Fruit fly (Drosophila melanogaster) whole organism, embryonic: ENCODE data around the gene CG18749.

Experiments used
- Abd-B ChIP-seq: fragments of 200-800 bp; sonication (Bioruptor generic); optimal IDR thresholded peaks from 2 replicates; lab custom pipeline; 2018; ENCODE audit warnings: missing biosample characterization, mild to moderate bottlenecking, missing genetic modification characterization, moderate library complexity
- Antp ChIP-seq: fragments of 200-800 bp; sonication (Bioruptor generic); optimal IDR thresholded peaks from 3 replicates; lab custom pipeline; 2016; ENCODE audit warnings: missing biosample characterization, missing genetic modification characterization
- CG11504 ChIP-seq: fragments of 200-800 bp; sonication (Bioruptor generic); optimal IDR thresholded peaks from 3 replicates; lab custom pipeline; 2019; ENCODE audit warnings: missing biosample characterization, mild to moderate bottlenecking, missing genetic modification characterization, moderate library complexity
- CG15479 ChIP-seq: fragments of 200-800 bp; sonication (Bioruptor generic); optimal IDR thresholded peaks from 3 replicates; lab custom pipeline; 2019; ENCODE audit warnings: missing biosample characterization, mild to moderate bottlenecking, missing genetic modification characterization, moderate library complexity
- CG1603 ChIP-seq: fragments of 200-800 bp; sonication (Bioruptor generic); optimal IDR thresholded peaks from 2 replicates; lab custom pipeline; 2019; ENCODE audit warnings: missing biosample characterization, mild to moderate bottlenecking, missing genetic modification characterization, moderate library complexity
- CG17328 ChIP-seq: fragments of 200-800 bp; sonication (Bioruptor generic); IDR thresholded peaks from 2 replicates; pipeline ENCODE4 v1.3.6; 2022; ENCODE audit warnings: missing biosample characterization, missing genetic modification characterization
- CG17359 ChIP-seq: fragments of 200-800 bp; sonication (Bioruptor generic); optimal IDR thresholded peaks from 3 replicates; lab custom pipeline; 2018; ENCODE audit warnings: missing biosample characterization, mild to moderate bottlenecking, missing genetic modification characterization, moderate library complexity
- CG2202 ChIP-seq: fragments of 200-800 bp; sonication (Bioruptor generic); optimal IDR thresholded peaks from 2 replicates; lab custom pipeline; 2018; ENCODE audit warnings: missing biosample characterization, mild to moderate bottlenecking, missing genetic modification characterization
- CG30020 ChIP-seq: fragments of 200-800 bp; optimal IDR thresholded peaks from 2 replicates; lab custom pipeline; 2019; ENCODE audit warnings: missing biosample characterization, mild to moderate bottlenecking, missing genetic modification characterization, moderate library complexity
- CG34422 ChIP-seq: fragments of 200-800 bp; sonication (Bioruptor generic); IDR thresholded peaks from 3 replicates; pipeline ENCODE4 v1.3.6; 2022; ENCODE audit warnings: missing biosample characterization, missing genetic modification characterization
- CG42726 ChIP-seq: fragments of 200-800 bp; sonication (Bioruptor generic); IDR thresholded peaks from 2 replicates; pipeline ENCODE4 v1.3.6; 2022; ENCODE audit warnings: missing biosample characterization, missing genetic modification characterization; ENCODE audit not compliant: partially characterized antibody
- CG4404 ChIP-seq: fragments of 200-800 bp; sonication (Bioruptor generic); IDR thresholded peaks from 2 replicates; pipeline ENCODE4 v1.3.6; 2022; ENCODE audit warnings: missing biosample characterization, missing genetic modification characterization
- CG4617 ChIP-seq: fragments of 200-800 bp; sonication (Bioruptor generic); optimal IDR thresholded peaks from 3 replicates; lab custom pipeline; 2016; ENCODE audit warnings: missing biosample characterization, missing genetic modification characterization, borderline replicate concordance
- CG4730 ChIP-seq: fragments of 200-800 bp; sonication (Bioruptor generic); IDR thresholded peaks from 2 replicates; pipeline ENCODE4 v1.3.6; 2022; ENCODE audit warnings: missing biosample characterization, missing genetic modification characterization
- CG6791 ChIP-seq: fragments of 200-800 bp; sonication (Bioruptor generic); IDR thresholded peaks from 3 replicates; pipeline ENCODE4 v1.3.6; 2022; ENCODE audit warnings: missing biosample characterization, missing genetic modification characterization; ENCODE audit not compliant: partially characterized antibody
- CG7963 ChIP-seq: fragments of 200-800 bp; sonication (Bioruptor generic); IDR thresholded peaks from 3 replicates; pipeline ENCODE4 v1.3.6; 2022; ENCODE audit warnings: missing biosample characterization, missing genetic modification characterization; ENCODE audit not compliant: partially characterized antibody
- Chrac-16 ChIP-seq: fragments of 200-800 bp; sonication (Bioruptor generic); optimal IDR thresholded peaks from 3 replicates; lab custom pipeline; 2016; ENCODE audit warnings: missing biosample characterization, missing genetic modification characterization
- Dll ChIP-seq: fragments of 200-800 bp; sonication (Bioruptor generic); IDR thresholded peaks from 4 replicates; pipeline ENCODE4 v1.3.6; 2022; ENCODE audit warnings: missing biosample characterization, missing genetic modification characterization; ENCODE audit not compliant: partially characterized antibody
- Eip74EF ChIP-seq, 2 experiments: fragments of 200-800 bp in 1 of 2; fragments of >200 bp in 1 of 2; sonication (Bioruptor generic) in 1 of 2; optimal IDR thresholded peaks; 2 replicates each; lab custom pipeline; 2017 to 2019; ENCODE audit warnings: missing biosample characterization in 2 of 2, missing genetic modification characterization in 2 of 2, mild to moderate bottlenecking in 1 of 2, moderate library complexity in 1 of 2
- HmgZ ChIP-seq: fragments of 200-800 bp; sonication (Bioruptor generic); optimal IDR thresholded peaks from 2 replicates; lab custom pipeline; 2018; ENCODE audit warnings: missing biosample characterization, mild to moderate bottlenecking, missing genetic modification characterization
- Hmr ChIP-seq: fragments of 200-800 bp; sonication (Bioruptor generic); optimal IDR thresholded peaks from 3 replicates; lab custom pipeline; 2017; ENCODE audit warnings: mild to moderate bottlenecking, missing biosample characterization, missing genetic modification reagents, missing genetic modification characterization
- Hr78 ChIP-seq, 2 experiments: fragments of 200-800 bp in 1 of 2; fragments of >200 bp in 1 of 2; sonication (Bioruptor generic) in 1 of 2; optimal IDR thresholded peaks; 2 replicates each; lab custom pipeline; 2017 to 2019; ENCODE audit warnings: missing biosample characterization in 2 of 2, missing genetic modification characterization in 2 of 2, mild to moderate bottlenecking in 1 of 2, moderate library complexity in 1 of 2
- Lpt ChIP-seq: fragments of >200 bp; optimal IDR thresholded peaks from 2 replicates; lab custom pipeline; 2018; ENCODE audit warnings: missing biosample characterization, missing genetic modification characterization
- Sry-β ChIP-seq: fragments of 200-800 bp; sonication (Bioruptor generic); optimal IDR thresholded peaks from 2 replicates; lab custom pipeline; 2018; ENCODE audit warnings: missing biosample characterization, mild to moderate bottlenecking, missing genetic modification characterization, moderate library complexity
- Sry-δ ChIP-seq: fragments of 200-800 bp; sonication (Bioruptor generic); optimal IDR thresholded peaks from 2 replicates; lab custom pipeline; 2016; ENCODE audit warnings: missing biosample characterization, missing genetic modification characterization
- Usf ChIP-seq: fragments of 200-800 bp; sonication (Bioruptor generic); optimal IDR thresholded peaks from 2 replicates; lab custom pipeline; 2017; ENCODE audit warnings: missing genotype, missing biosample characterization, missing genetic modification characterization
- YL-1 ChIP-seq: fragments of 200-800 bp; sonication (Bioruptor generic); optimal IDR thresholded peaks from 3 replicates; lab custom pipeline; 2017; ENCODE audit warnings: missing biosample characterization, mild to moderate bottlenecking, missing genetic modification characterization
- amos ChIP-seq: fragments of 200-800 bp; sonication (Bioruptor generic); IDR thresholded peaks from 2 replicates; pipeline ENCODE4 v1.3.6; 2022; ENCODE audit warnings: missing biosample characterization, missing genetic modification characterization; ENCODE audit not compliant: partially characterized antibody
- ato ChIP-seq: fragments of 200-800 bp; sonication (Bioruptor generic); IDR thresholded peaks from 2 replicates; pipeline ENCODE4 v1.3.6; 2022; ENCODE audit warnings: missing biosample characterization, missing genetic modification characterization; ENCODE audit not compliant: partially characterized antibody
- cg ChIP-seq: fragments of 200-800 bp; sonication (Bioruptor generic); optimal IDR thresholded peaks from 3 replicates; lab custom pipeline; 2019; ENCODE audit warnings: missing biosample characterization, mild to moderate bottlenecking, missing genetic modification characterization, moderate library complexity
- fd3F ChIP-seq: fragments of 200-800 bp; sonication (Bioruptor generic); optimal IDR thresholded peaks from 2 replicates; lab custom pipeline; 2018; ENCODE audit warnings: missing biosample characterization, mild to moderate bottlenecking, missing genetic modification characterization, moderate library complexity
- gsb ChIP-seq: fragments of 200-800 bp; sonication (Bioruptor generic); IDR thresholded peaks from 2 replicates; pipeline ENCODE4 v1.3.6; 2022; ENCODE audit warnings: missing biosample characterization, missing genetic modification characterization
- gsb-n ChIP-seq: fragments of 200-800 bp; sonication (Bioruptor generic); optimal IDR thresholded peaks from 3 replicates; lab custom pipeline; 2018; ENCODE audit warnings: missing biosample characterization, mild to moderate bottlenecking, missing genetic modification characterization
- jing ChIP-seq: fragments of 200-800 bp; sonication (Bioruptor generic); optimal IDR thresholded peaks from 2 replicates; lab custom pipeline; 2018; ENCODE audit warnings: missing biosample characterization, mild to moderate bottlenecking, missing genetic modification characterization
- lov ChIP-seq, 2 experiments: fragments of 200-800 bp in 1 of 2; fragments of >200 bp in 1 of 2; sonication (Bioruptor generic) in 1 of 2; IDR thresholded peaks in 1 of 2; optimal IDR thresholded peaks in 1 of 2; 2 replicates in 1 of 2; 3 replicates in 1 of 2; pipeline versions ENCODE4 v1.3.6 to Lab custom; 2017 to 2022; ENCODE audit warnings: missing biosample characterization in 1 of 2, missing genetic modification characterization in 1 of 2
- otp ChIP-seq: fragments of 200-800 bp; sonication (Bioruptor generic); IDR thresholded peaks from 3 replicates; pipeline ENCODE4, ENCODE4 v1.3.6; 2022; ENCODE audit warnings: missing biosample characterization, missing genetic modification characterization
- phol ChIP-seq: fragments of 200-800 bp; sonication (Bioruptor generic); optimal IDR thresholded peaks from 3 replicates; lab custom pipeline; 2018; ENCODE audit warnings: missing biosample characterization, mild to moderate bottlenecking, missing genetic modification characterization, moderate library complexity
- pita ChIP-seq: fragments of 200-800 bp; sonication (Bioruptor generic); optimal IDR thresholded peaks from 2 replicates; lab custom pipeline; 2017; ENCODE audit warnings: missing biosample characterization, mild to moderate bottlenecking, missing genetic modification characterization
- pros ChIP-seq: fragments of 200-800 bp; sonication (Bioruptor generic); optimal IDR thresholded peaks from 3 replicates; lab custom pipeline; 2019; ENCODE audit warnings: missing biosample characterization, mild to moderate bottlenecking, missing genetic modification characterization, moderate library complexity
- pzg ChIP-seq: fragments of 200-800 bp; sonication (Bioruptor generic); optimal IDR thresholded peaks from 3 replicates; lab custom pipeline; 2018; ENCODE audit warnings: missing biosample characterization, mild to moderate bottlenecking, missing genetic modification characterization, moderate library complexity
- row ChIP-seq: fragments of 200-800 bp; sonication (Bioruptor generic); IDR thresholded peaks from 3 replicates; pipeline ENCODE4 v1.3.6; 2022; ENCODE audit warnings: missing biosample characterization, missing genetic modification characterization
- sima ChIP-seq: fragments of 200-800 bp; sonication (Bioruptor generic); optimal IDR thresholded peaks from 2 replicates; lab custom pipeline; 2016; ENCODE audit warnings: missing biosample characterization, missing genetic modification characterization
- sna ChIP-seq: fragments of 200-800 bp; sonication (Bioruptor generic); IDR thresholded peaks from 2 replicates; pipeline ENCODE4 v1.3.6; 2022; ENCODE audit warnings: missing biosample characterization, missing genetic modification characterization; ENCODE audit not compliant: partially characterized antibody
- wdn ChIP-seq: fragments of 200-800 bp; sonication (Bioruptor generic); IDR thresholded peaks from 2 replicates; pipeline ENCODE4 v1.3.6; 2022; ENCODE audit warnings: missing biosample characterization, missing genetic modification characterization
- zfh2 ChIP-seq: fragments of 200-800 bp; sonication (Bioruptor generic); optimal IDR thresholded peaks from 2 replicates; lab custom pipeline; 2016; ENCODE audit warnings: missing biosample characterization, missing genetic modification characterization

Gene CG18749

DNA sequence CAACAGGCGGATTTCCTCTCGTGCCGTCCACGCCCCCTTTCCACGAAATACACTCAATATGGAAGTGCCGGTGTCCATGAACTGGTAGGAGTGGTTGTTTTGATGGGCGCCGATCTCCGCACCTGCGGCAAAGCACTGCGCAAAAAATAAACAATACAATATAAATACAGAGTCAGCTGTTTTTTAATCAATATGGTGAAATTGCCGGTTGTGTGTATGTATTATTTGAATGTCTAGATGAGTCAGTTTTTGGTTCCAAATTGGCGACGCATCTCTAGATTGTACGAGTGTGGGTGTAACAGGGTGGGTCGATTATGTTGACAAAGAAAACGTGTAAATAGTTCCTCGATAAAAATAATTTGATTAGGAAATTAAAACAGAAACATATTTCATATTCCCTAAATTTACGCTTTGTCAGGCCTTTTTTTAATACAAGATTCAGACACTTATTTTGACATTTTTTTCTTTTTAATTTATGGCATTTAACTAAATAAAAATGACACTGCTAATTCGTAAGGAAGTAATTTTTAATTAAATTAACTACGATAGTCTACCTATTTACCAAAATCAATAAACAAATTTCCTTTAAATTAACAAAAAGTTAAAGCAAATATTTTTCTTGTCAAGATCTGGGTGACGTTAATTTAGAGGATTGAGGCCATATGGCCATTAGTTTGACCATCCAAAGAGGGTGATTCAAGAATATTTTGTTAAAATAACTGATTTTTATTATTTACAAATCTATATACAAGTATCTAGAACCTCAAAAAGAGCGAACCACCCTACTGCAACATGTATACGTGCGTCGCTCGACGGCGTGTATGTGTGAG is 4.2 kb upstream of the CG18749 start (continued):
- peak; percentile 76 for TF ChIP-seq gsb-n
- TF ChIP-seq Abd-B (GFP tag; lab: Kevin White, UChicago), result peak; percentile 85
- TF ChIP-seq Antp (GFP tag; lab: Kevin White, UChicago), result peak; percentile 14
- TF ChIP-seq otp (GFP tag; lab: Robert Waterston, UW), result peak; percentile 60; the same call in 1 of the 3 replicates
- peak; percentile 54; the same call in 1 of the 2 replicates for TF ChIP-seq gsb (GFP tag; lab: Robert Waterston, UW)
- TF ChIP-seq sima (GFP tag; lab: Kevin White, UChicago), result peak; percentile 61
- TF ChIP-seq CG11504 (tag; lab: Kevin White, UChicago), result peak; percentile 94
- TF ChIP-seq CG42726, result no peak
- peak; percentile 66 for TF ChIP-seq pros
- peak; percentile 51 for TF ChIP-seq CG2202 (tag; lab: Kevin White, UChicago)
- TF ChIP-seq CG4404 (GFP tag; lab: Robert Waterston, UW), result peak; percentile 56
- peak; percentile 73 for TF ChIP-seq CG17328 (GFP tag; lab: Robert Waterston, UW)
- peak in 1 of 2 experiments; percentile 96 for TF ChIP-seq Eip74EF (GFP tag; optimal IDR thresholded peaks at IDR 0.05; lab: Kevin White, UChicago)
- TF ChIP-seq CG30020 (tag; lab: Kevin White, UChicago), result peak; percentile 76
- no peak; the same call in 1 of the 2 replicates for TF ChIP-seq wdn (GFP tag; lab: Robert Waterston, UW)
- TF ChIP-seq Usf, result peak; percentile 75
- peak; percentile 78 for TF ChIP-seq Chrac-16 (GFP tag; lab: Kevin White, UChicago)
- TF ChIP-seq CG17359 (tag; lab: Kevin White, UChicago), result peak; percentile 87
- peak; percentile 50 for TF ChIP-seq jing (GFP tag; lab: Kevin White, UChicago)
- TF ChIP-seq Hmr, result peak; percentile 92
- TF ChIP-seq zfh2 (GFP tag; lab: Kevin White, UChicago), result peak; percentile 68

DNA sequence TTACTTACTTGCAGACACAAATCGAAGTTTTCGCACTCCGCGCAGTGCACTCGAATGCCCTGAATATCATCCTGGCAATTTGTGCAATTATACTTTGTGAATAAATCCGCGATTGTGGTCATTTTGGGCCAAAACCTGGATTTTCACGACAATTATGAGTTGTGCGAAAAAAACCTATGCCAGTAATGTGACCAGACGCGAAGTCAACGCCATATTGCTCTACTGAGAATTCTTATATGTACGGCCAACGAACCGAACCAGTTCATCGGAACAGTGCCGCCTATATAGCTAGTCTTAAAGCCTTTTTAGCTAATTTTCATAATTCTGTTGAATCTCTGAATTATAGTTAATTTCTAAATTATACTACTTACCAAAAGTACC is 3.6 kb upstream of the CG18749 start, which contains the start of gene Ada2b:
TSS of gene Ada2b (minus strand) at position 214 of the 381 bp plus-strand sequence.
- TF ChIP-seq Sry-β (GFP tag; lab: Kevin White, UChicago) (peak; percentile 93), Sry-δ (GFP tag; lab: Kevin White, UChicago) (peak; percentile 18), CG6791 (GFP tag; lab: Robert Waterston, UW) (peak; percentile 34; the same call in 1 of the 3 replicates), lov (optimal IDR thresholded peaks at IDR 0.05; lab: Kevin White, UChicago) (no peak), lov (GFP tag; IDR thresholded peaks at IDR 0.05; lab: Robert Waterston, UW) (0 out of 3 replicates have a peak, but pooled peaks have one; percentile 2), pzg (GFP tag; lab: Kevin White, UChicago) (peak; percentile 73), sna (GFP tag; lab: Robert Waterston, UW) (peak; percentile 21; the same call in 1 of the 2 replicates), YL-1 (GFP tag; lab: Kevin White, UChicago) (peak; percentile 89), ato (GFP tag; lab: Robert Waterston, UW) (peak; percentile 29; the same call in 1 of the 2 replicates), CG34422 (GFP tag; lab: Robert Waterston, UW) (peak; percentile 49; the same call in 2 of the 3 replicates), Dll (GFP tag; lab: Robert Waterston, UW) (0 out of 4 replicates have a peak, but pooled peaks have one; percentile 37), cg (GFP tag; lab: Kevin White, UChicago) (peak; percentile 86), CG15479 (GFP tag; lab: Kevin White, UChicago) (peak; percentile 40), CG1603 (peak; percentile 32), CG30020 (tag; lab: Kevin White, UChicago) (peak; percentile 25), phol (tag; lab: Kevin White, UChicago) (peak; percentile 99), Hr78 (GFP tag; optimal IDR thresholded peaks at IDR 0.05; lab: Kevin White, UChicago) (no peak), CG4617 (GFP tag; lab: Kevin White, UChicago) (peak; percentile 92), Lpt (GFP tag; lab: Kevin White, UChicago) (no peak), CG4730 (GFP tag; lab: Robert Waterston, UW) (no peak), CG7963 (GFP tag; lab: Robert Waterston, UW) (0 out of 3 replicates have a peak, but pooled peaks have one; percentile 23), pita (GFP tag; lab: Kevin White, UChicago) (no peak), row (peak; percentile 64), fd3F (GFP tag; lab: Kevin White, UChicago) (no peak), amos (GFP tag; lab: Robert Waterston, UW) (peak; percentile 45; the same call in 1 of the 2 replicates), HmgZ (tag; lab: Kevin White, UChicago) (no peak), pros (no peak)
